Fruit fly (Drosophila melanogaster) whole organism, prepupa: ENCODE data around the gene Npc2d.

ENCODE experiments used
- Blimp-1 ChIP-seq: fragments of 200-800 bp; sonication (Bioruptor generic); optimal IDR thresholded peaks from 3 replicates; lab custom pipeline; 2017; ENCODE audit warnings: missing biosample characterization, missing genetic modification characterization, mild to moderate bottlenecking, moderate library complexity, missing genetic modification reagents
- CG10631 ChIP-seq: fragments of 200-800 bp; sonication (Bioruptor generic); optimal IDR thresholded peaks from 2 replicates; lab custom pipeline; 2016; ENCODE audit warnings: missing biosample characterization, missing genetic modification characterization
- CG16779 ChIP-seq: fragments of 200-800 bp; sonication (Bioruptor generic); optimal IDR thresholded peaks from 3 replicates; lab custom pipeline; 2017; ENCODE audit warnings: missing biosample characterization, mild to moderate bottlenecking, missing genetic modification characterization
- CG6276 ChIP-seq: fragments of 200-800 bp; sonication (Bioruptor generic); optimal IDR thresholded peaks from 2 replicates; lab custom pipeline; 2017; ENCODE audit warnings: missing biosample characterization, mild to moderate bottlenecking, missing genetic modification characterization
- CG6854 ChIP-seq: fragments of 200-800 bp; sonication (Bioruptor generic); optimal IDR thresholded peaks from 2 replicates; lab custom pipeline; 2017; ENCODE audit warnings: missing biosample characterization, mild to moderate bottlenecking, missing genetic modification characterization
- Eip75B ChIP-seq: fragments of 200-800 bp; sonication (Bioruptor generic); optimal IDR thresholded peaks from 3 replicates; lab custom pipeline; 2016; ENCODE audit warnings: missing biosample characterization, missing genetic modification characterization
- Ets21C ChIP-seq: fragments of 200-800 bp; sonication (Bioruptor generic); optimal IDR thresholded peaks from 3 replicates; lab custom pipeline; 2016; ENCODE audit warnings: missing biosample characterization, missing genetic modification characterization
- Gug ChIP-seq: fragments of 200-800 bp; sonication (Bioruptor generic); IDR thresholded peaks from 2 replicates; pipeline ENCODE4 v1.3.6; 2022; ENCODE audit warnings: missing biosample characterization, missing genetic modification characterization
- Hr38 ChIP-seq: sonication (Bioruptor generic); optimal IDR thresholded peaks from 2 replicates; lab custom pipeline; 2016; ENCODE audit warnings: missing biosample characterization, missing genetic modification characterization
- acj6 ChIP-seq: fragments of 200-800 bp; sonication (Bioruptor generic); optimal IDR thresholded peaks from 3 replicates; lab custom pipeline; 2016; ENCODE audit warnings: missing biosample characterization, missing genetic modification characterization
- dsx ChIP-seq: fragments of 200-800 bp; optimal IDR thresholded peaks from 3 replicates; lab custom pipeline; 2019; ENCODE audit warnings: missing biosample characterization, mild to moderate bottlenecking, missing genetic modification characterization, moderate library complexity; ENCODE audit not compliant: poor library complexity, severe bottlenecking
- eg ChIP-seq: fragments of 200-800 bp; sonication (Bioruptor generic); IDR thresholded peaks from 3 replicates; pipeline ENCODE4 v1.3.6; 2022; ENCODE audit warnings: missing biosample characterization, missing genetic modification characterization
- salr ChIP-seq, 2 experiments: fragments of 200-800 bp; sonication (Bioruptor generic); optimal IDR thresholded peaks; 3 replicates each; lab custom pipeline; 2016 to 2018; ENCODE audit warnings: missing biosample characterization in 2 of 2, missing genetic modification characterization in 2 of 2, mild to moderate bottlenecking in 1 of 2

dm6 chr3R:10070817-10071216, 14.9 kb upstream of the Npc2d start, which contains the start of gene nerfin-2:
- TF ChIP-seq Blimp-1 (GFP tag; lab: Kevin White, UChicago): no peak
- TF ChIP-seq dsx: no peak
- no peak for TF ChIP-seq Ets21C (GFP tag; lab: Kevin White, UChicago)
- no peak for TF ChIP-seq CG6854 (GFP tag; lab: Kevin White, UChicago)
- no peak for TF ChIP-seq salr (GFP tag; optimal IDR thresholded peaks at IDR 0.05; lab: Kevin White, UChicago)
- TF ChIP-seq CG16779 (tag; lab: Kevin White, UChicago): no peak
- no peak for TF ChIP-seq CG10631 (GFP tag; lab: Kevin White, UChicago)
- no peak for TF ChIP-seq Eip75B (GFP tag; lab: Kevin White, UChicago)
- no peak for TF ChIP-seq Gug (GFP tag; lab: Robert Waterston, UW)
- TF ChIP-seq Hr38 (GFP tag; lab: Kevin White, UChicago): no peak
- TF ChIP-seq acj6: no peak
- no peak for TF ChIP-seq CG6276
- no peak for TF ChIP-seq eg (GFP tag; lab: Robert Waterston, UW)
